Fruit fly (Drosophila melanogaster) ovary, adult (tissue): ENCODE measurements around the gene CG7872.

Experiments
- CG17801 ChIP-seq: fragments of 200-800 bp; optimal IDR thresholded peaks from 2 replicates; lab custom pipeline; 2019; ENCODE audit warnings: missing biosample characterization, mild to moderate bottlenecking, missing genetic modification characterization, moderate library complexity; ENCODE audit not compliant: partially characterized antibody

Gene CG7872

DNA sequence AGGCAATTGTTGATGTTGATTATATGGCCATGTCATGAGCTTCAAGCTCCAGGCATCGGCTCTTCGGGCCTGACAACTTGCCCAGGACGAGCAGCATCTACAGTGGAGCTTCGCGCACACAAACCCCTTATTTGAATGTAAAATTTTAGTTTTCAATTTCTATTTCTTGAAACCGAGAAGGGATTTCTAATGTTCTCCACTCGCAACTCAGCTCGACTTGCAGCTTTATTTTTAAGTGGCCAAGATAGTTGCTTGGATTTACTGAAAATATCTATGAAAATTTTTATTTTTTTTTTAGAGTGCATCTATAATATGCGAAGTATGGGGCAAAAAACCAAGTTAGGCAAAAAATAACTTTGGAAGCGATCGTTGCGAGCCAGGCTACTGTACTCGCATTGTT is 33.0 kb downstream of the CG7872 start:
- TF ChIP-seq CG17801: no peak

DNA sequence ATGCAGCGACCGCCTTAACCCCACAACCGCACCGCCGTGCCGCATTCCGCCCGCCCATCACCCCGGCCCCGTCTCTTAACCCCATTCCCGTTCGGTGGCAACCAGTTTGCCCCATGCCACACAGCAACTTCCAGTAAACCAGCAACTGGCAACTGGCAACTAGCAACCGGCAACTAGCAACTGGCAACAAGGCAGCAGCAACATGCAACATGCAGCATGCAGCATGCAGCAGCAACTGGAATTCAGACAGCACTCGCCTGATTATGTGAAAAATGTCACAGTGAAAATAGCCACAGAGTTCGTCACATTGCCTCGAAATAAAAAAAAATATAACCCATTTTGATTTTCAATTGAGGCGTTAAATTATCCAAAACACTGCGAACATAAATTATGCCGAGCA is 33.8 kb downstream of the CG7872 start:
- TF ChIP-seq CG17801: no peak

DNA sequence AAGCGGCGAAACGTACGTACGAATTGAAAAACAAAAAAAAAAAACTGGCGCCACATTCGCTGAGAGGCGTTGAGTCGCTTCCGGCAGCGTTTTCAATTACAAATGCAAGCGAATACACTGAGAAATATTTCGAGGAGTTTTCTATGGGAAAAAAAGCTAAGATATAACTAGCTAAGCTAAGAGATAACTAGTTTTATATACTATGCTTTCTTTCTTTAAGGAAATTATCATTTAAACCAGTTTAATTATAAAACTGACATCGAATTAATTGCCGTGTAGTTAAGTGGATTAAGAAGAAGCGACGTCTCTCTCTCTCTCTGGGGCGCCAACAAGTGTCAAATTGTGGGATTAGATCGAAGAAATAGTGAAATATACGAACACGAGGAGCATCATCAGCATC is 37.4 kb downstream of the CG7872 start:
- peak; percentile 30 for TF ChIP-seq CG17801

DNA sequence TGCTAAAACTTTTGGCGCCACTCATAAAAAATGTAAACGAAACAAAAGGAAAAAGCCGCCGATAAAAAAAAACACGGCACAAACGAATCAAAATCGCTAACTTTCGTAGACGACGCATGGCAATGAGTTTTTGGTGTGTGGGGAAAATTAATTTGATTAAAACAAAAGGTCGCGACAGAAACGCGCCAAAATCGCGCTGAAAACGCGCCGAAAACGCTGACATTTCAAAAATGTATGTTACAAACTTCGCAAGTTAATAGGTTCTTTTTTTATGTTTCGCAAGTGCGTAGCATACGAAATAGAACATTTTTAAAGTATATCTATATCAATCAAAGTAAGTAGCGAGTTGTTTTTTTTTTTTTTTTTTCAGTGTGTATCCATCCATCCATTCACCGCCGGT is 38.0 kb downstream of the CG7872 start:
- no peak for TF ChIP-seq CG17801

DNA sequence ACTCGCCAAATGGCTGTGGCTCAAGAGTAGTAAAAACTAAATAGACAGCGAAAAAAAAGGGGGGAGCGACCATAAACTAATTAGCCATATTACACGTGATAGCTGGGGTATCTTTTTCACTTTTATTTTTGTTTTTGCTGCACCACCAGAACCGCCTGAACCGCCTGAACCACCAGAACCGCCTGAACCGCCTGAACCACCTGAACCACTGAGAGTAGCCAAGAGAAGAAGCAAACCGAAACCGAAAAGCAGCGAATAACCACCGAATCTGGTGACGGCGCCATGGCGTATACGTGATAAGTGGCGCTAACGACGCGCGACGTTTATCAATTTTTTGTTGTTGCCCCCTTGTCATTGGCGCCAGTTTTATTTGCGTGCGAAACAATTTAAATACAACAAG is 38.5 kb downstream of the CG7872 start:
- TF ChIP-seq CG17801: no peak

DNA sequence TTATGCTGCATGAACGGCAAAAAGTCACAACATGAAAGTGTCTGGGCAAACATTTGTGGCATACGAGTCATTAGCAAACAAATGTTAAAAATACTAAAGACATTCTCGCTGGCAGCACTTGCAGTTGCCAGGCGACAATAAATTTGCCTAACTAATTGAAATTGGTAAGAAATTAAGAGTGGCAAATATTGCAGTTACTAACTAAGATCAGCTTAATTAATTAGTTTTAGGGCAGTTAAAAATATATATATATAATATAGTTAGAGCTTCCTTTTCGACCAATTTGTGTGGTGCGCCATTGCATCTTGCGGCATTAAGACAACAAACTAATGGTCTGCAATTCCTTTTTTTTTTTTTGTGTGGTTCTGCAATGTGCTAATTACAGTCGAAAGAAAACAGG is 39.9 kb downstream of the CG7872 start:
- TF ChIP-seq CG17801: no peak

DNA sequence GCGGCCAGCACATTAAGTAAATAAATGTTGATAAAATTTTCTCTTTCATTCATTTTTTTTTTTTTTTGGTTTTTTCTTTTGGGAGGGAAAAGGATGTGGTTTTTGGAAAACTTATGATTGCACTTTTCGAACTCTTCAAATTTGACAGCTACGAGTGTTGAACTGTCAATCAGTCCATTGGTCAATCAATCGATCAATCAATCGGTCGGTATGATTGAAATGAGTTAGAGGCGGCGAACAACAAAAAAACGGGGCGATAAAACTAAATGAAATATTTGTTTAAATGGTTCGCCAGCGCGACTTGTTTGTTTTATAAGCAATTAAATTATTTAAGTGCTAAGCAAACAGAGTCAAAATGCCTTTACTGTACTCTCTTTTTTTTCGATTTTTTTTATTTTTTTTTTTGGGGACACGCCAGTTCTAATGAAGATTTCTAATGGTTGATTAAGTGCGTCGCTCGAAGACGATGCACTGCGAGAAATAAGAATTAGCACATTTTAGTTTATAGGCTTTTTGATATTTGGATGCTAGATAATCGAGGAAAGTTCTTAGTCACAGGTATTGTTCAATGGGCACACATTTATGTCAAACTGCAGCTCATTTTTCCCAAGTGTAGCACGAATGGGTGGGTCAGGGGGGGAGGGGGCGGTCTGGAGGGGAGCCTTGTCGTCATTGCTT is 41.1 kb downstream of the CG7872 start:
- no peak for TF ChIP-seq CG17801

DNA sequence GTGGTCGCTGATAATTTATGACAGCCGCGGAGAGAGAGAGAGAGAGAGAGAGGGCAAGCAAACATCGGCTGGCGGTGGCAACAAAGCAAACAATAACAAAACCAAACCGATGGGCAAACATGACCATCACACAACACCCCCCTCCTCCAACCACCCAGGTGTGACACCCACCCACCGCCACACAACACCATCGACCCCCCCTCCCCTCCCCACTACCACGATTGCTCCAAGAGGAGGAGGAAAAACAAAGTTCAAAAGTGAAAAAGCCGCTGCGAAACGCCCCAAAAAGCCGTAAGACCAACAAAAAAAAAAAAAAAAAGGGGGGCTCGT is 41.6 kb downstream of the CG7872 start:
- no peak for TF ChIP-seq CG17801

DNA sequence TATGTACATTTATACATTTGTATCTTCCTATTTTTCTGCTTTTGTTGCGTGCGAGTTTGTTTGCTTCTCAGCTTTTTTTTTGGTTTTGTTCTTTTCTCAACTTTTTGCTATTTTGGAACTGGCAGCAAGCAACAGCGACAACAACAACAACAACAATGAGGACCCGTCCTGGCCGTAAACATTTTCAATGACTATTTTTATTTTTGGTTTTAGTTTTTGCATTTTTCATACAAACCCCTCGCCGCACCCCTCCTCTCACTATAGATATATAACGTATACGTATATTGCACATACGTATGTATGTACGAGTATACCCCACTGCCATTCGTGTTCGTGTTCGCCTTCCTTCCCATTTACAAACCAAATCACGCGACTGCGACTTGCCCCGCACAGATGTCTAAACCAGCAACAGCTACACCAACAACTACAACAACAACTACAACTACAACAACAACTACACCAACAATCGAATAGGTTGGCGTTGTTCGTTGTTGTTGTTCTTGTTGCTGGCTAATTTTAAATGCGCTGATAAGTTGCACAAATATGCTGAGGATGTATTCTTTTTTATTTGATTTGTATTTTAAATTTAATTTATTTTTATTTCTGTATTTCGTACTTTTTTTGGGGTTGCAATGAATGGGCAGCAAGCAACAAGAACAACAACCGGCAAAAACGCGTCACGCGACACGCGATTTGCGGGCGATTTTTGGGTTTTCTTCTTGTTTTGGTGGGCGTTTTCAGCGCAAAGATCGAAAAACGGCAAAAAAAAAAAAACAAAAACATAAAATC is 42.6 kb downstream of the CG7872 start:
- no peak for TF ChIP-seq CG17801

DNA sequence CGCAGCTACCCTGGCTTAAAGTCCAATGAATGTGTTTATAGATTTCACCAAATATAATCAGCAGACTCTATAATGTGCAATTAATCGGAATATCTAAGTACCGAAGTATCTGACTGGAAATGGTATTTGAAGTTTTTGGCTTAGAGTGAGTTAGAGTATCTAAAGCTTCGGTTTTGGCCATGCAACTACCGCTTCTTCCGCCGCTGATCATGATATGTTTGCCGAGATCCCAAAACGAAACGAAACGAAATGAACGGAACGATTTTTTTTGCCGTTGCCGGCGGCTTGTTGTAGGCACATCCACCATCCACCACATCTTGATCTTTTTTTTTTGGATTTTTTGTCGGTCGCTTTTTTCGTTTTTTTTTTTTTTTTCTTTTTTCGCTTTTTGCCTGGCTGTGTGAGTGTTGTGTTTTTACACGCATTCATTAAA is 45.0 kb downstream of the CG7872 start:
- no peak for TF ChIP-seq CG17801

DNA sequence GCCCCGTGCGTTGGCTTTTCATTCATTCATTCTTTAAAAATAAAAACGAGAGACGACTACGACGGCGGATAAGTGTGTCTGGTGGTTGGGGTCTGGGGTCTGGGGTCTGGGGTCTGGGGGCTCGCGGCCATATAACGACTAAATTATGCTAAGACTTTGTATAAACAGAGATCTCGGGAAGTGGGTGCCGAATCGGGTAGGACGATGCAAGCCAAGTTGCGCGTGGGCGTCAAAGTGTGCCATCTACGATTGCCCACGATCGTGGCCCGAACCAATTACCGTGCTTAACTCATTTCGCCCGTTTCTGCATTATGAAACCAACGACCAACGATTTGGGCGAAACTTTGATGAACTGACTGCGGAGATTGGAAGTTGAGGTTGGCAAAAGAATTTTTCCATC is 45.8 kb downstream of the CG7872 start:
- no peak for TF ChIP-seq CG17801

DNA sequence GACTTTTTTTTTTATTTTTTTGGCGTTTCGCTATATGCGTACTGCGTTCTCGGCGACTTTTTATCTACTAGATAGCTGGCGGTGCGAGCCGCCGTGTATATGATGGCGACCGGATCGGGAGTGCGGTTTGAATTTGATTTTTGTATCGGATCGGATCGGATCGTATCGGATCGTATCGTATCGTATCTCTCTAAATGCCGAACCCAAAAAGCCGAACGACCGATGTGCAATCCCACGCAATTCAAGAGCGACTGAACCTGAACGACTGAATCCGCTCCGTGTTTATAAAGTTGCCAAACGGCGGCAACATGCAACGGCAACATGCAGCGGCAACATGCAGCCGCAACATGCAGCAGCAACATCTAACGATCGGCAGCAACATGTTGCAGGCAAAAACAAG is 48.3 kb downstream of the CG7872 start:
- TF ChIP-seq CG17801: peak; percentile 40
